Worm (Caenorhabditis elegans): ENCODE results near the gene cpg-4.

- TF ChIP-seq pat-9 (tag; optimal IDR thresholded peaks at IDR 0.05) = no peak
- TF ChIP-seq nhr-11 (tag; optimal IDR thresholded peaks at IDR 0.05) = no peak
- TF ChIP-seq ceh-31 (tag; optimal IDR thresholded peaks at IDR 0.05) = no peak
- no peak for TF ChIP-seq nfya-1 (tag; optimal IDR thresholded peaks at IDR 0.05)
- TF ChIP-seq ceh-9 (tag; optimal IDR thresholded peaks at IDR 0.05) = no peak
- no peak for TF ChIP-seq madf-2 (tag; optimal IDR thresholded peaks at IDR 0.05)
- TF ChIP-seq pqm-1 (tag; optimal IDR thresholded peaks at IDR 0.05) = no peak
- TF ChIP-seq ets-4 (tag; optimal IDR thresholded peaks at IDR 0.05) = no peak
- no peak for TF ChIP-seq dve-1 (tag; optimal IDR thresholded peaks at IDR 0.05)
- TF ChIP-seq unc-3 (GFP tag; conservative IDR thresholded peaks at IDR 0.05) = no peak
- no peak for TF ChIP-seq unc-3 (tag; optimal IDR thresholded peaks at IDR 0.05)
- TF ChIP-seq pax-1 (tag; optimal IDR thresholded peaks at IDR 0.05) = no peak
- TF ChIP-seq ceh-19 (GFP tag; optimal IDR thresholded peaks at IDR 0.05) = no peak
These were observed 7.1 kb downstream of the cpg-4 start, which contains the start of gene fos-1 for ce11 chrV:6003301-6003700.

Data from whole organism, late embryonic.